Worm (Caenorhabditis elegans): ENCODE data around the gene C01G6.3.

C01G6.3 gene

DNA sequence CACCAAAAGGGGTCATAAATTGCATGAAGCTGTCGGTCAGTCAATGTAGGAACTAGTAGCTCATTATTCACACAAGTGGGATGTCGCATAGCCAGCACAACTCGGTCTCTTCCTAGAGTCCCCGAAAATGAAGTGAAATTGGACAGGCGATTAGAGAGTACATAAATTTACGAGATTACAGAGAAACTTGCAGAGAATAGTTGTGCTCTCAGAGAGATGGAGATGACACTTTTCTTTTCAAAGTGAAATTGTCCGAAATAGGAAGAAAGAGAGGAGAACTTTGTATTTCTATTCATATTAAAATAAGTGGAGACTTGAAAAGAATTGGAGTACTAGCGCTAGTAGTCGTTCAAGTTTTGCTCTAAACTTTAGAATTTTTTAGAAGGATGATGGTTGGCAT, 35.9 kb downstream of the C01G6.3 start:
- no peak for TF ChIP-seq unc-62 (GFP tag; optimal IDR thresholded peaks at IDR 0.05)

DNA sequence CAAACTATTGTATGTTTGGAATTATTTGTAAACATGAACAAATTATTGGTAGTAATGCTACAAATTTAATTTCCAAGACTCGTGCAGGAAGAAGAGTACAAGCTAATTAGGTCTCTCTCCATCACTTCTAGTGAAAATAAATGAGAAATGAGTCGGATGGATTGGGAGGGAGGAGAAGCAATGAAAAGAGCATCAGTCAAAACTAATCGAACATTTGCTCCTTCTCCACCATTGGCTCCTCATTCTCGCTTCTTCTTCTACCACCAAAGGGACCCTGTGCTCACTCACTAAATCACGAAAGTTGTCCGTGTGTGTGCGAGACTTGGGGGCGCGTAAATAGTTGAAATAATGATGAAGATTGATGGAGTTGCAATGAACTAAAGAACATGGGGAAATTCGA, 37.1 kb downstream of the C01G6.3 start:
- no peak for TF ChIP-seq unc-62 (GFP tag; optimal IDR thresholded peaks at IDR 0.05)

DNA sequence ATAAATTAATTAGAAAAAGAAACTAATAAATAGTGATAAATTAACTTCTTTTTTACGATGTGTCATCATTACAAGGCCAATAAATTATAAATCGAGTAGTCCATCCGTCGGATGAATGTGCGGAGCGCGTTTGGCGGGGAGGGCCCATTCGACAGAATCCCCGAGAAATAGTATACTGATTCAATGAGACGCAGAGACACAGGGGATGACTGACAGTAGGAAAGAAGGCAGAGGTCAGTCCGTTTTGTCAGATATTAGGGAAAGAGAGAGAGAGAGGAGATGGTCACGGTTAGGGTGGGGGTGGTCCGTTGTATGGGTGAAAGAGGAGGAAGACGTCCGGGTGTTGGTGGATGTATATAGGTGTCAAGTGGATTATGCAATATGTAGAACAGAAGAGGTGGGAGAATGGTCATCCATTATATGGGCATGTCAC, 38.9 kb downstream of the C01G6.3 start:
- no peak for TF ChIP-seq unc-62 (GFP tag; optimal IDR thresholded peaks at IDR 0.05)

DNA sequence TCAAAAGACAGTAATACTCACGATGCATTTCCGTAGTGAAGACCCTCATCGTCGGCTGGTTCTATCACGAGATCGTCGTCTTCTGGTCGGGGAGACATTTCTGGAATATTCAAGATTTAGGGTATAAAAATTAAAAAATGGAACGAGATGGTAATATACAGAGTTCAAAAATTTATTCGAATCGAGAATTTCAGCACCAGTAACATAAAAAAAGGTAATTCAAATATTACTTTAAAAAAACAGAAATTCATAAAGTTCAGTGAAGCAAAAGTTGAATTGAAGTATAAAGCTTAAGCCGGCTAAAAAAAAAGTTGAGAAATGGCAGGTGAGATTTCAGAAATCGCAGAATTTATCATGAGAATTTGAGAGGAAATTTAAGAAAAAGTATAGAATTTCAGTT, 40.5 kb downstream of the C01G6.3 start, which contains the start of gene cam-1:
TSS of gene cam-1 (minus strand) at position 101 of the 400 bp plus-strand sequence.
- TF ChIP-seq unc-62 (GFP tag; optimal IDR thresholded peaks at IDR 0.05), result no peak

DNA sequence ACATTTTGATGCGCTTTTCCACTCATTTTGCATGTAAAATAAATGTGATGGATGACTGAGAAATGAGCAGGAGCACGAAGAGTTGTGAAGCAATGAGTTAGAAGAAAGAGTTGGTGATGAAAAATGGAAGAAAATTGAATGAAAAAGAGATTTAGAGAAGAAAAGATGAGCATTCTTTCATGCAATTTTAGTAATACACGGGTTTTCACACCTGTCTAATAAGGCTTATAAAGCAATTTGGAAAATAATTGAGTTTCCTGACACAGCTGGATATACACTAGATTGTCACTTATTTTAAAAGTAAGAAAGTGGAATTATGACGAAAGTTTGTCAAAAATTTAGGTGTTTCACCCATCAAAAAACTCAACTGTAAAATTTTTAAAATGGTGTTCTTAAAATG, 41.1 kb downstream of the C01G6.3 start:
- no peak for TF ChIP-seq unc-62 (GFP tag; optimal IDR thresholded peaks at IDR 0.05)

DNA sequence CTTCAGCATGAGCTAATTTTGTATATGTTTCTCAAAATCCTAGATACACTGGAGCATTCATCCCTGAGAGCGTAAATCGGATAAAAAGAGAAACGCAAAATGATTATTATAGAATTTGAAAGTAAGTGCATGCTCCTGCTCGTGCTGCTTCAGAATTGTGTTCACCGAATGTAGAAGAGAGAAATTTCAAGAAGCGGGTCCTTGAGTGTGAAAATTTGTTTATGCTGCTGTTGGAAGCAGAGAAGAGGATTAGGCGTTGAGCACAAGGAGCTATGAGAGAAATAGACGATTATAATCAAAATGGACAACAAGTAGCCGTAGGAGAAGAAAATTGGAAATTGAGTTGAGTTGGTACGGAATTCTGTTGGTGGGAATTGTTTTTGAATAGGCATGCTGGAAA, 42.0 kb downstream of the C01G6.3 start:
- TF ChIP-seq unc-62 (GFP tag; optimal IDR thresholded peaks at IDR 0.05), result no peak

DNA sequence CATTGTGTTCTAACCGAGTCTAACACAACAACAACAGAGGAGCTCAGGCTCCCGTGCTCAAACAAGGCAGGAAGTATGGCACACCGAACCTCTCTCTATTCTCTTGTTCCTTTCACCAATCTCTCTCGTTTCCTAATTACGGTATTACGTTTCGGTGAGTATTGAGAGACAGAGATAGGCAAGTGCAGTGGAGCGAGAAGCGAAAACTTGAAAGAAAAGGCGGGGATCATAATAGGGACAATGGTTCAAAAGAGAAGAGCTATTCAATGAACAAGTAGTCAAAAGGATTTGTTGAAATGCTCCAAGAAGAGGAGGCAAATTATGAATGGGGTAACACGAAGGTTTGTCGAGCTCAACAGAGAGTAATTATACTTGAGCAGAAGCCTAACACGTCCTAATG, 43.6 kb downstream of the C01G6.3 start:
- no peak for TF ChIP-seq unc-62 (GFP tag; optimal IDR thresholded peaks at IDR 0.05)

DNA sequence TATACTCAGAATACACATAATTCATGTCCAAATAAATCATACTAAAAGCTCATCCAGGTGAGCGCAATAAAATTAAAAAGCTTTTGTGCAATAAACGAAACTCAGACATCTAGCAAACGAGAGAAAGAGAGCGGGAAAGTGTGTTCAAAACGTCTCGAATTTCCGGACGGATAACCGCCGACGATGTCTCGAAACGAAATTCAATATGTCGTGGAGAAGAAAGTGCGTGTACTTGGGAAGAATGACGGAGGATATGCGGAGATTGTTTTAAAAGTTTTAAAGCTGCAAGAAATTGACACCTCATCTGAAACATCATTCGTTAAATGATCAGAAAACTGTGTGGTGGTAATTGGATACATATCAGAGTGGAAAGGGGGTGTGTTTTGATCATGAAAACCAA, 45.0 kb downstream of the C01G6.3 start:
- no peak for TF ChIP-seq unc-62 (GFP tag; optimal IDR thresholded peaks at IDR 0.05)

DNA sequence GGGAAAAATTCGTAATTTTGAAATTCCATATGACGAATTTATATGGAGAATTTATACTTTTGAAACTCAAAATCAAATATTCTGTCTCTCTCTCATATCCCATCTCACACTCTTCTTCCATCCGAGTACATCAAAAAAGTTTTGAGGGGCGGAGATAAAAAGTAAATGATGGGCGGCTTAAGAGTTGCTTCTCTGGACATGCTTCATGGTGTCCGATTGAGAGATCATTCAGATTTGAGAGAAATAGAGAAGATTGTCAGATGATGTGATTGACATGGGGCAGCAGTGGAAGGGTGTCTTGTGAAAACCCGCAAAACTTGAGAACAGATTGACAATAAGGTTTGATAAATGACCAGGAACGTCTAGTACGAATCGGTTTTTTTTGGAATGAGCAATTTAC, 46.0 kb downstream of the C01G6.3 start:
- TF ChIP-seq unc-62 (GFP tag; optimal IDR thresholded peaks at IDR 0.05), result no peak

DNA sequence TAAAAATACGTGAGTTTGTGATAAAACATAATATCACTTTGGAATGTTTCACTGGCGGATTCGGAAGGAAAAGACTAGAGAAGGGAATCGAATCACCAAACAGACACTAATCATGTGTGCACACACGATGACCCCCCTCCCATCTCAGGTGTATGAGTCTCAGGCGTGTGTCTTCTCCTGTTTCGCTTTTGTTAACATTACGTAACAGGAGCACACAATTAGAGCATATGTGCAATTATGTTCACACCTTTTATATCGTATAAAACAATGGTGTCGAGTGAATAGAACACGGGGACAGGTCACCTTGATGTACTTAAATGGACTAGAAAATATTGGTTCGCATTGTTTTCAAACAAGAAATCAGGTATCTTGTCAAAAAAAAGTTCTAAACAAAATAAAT, 47.1 kb downstream of the C01G6.3 start:
- no peak for TF ChIP-seq unc-62 (GFP tag; optimal IDR thresholded peaks at IDR 0.05)

DNA sequence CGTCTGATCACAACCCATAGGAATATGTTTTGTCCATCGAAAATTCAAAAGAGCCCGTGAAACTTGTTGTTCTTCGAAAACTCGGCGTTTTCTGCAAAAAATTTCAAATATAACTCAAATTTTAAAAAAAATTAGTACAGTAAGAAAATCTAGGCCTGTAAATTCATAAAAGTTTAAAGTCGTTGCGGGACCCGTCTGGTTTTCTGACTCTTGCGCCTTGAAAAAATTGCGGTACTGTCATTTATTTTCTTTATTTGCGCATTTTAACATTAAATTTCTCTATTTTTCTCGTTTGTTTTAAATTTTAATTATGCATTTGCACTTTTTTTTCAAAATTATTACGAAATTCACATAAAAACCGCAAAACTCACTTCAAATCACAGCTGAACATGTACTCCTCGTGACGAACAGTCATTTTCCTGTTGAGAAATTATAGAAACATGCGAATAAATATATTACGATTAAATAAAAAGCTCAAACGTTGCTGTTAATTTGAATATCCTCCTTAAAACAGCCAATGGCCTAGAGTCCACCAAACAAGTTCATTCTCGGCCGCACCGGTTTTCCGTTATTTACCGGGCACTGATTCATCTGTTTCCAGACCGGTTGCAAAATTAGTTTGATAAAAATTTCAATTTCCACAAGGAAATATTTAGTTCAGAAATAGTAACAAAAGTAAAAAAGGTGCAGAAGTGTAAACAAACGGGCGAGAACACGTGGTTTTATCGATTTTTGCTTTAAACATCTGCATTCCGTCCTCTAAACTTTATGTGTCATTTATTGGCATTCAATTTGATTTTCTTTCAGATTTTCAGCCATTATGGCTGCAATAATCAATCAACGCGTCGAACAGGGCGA, 49.6 kb downstream of the C01G6.3 start, which contains the start of the genes csa-1 and wdfy-2:
TSS of gene csa-1 (minus strand) at position 669 of the 858 bp plus-strand sequence.
TSS of gene wdfy-2 (plus strand) at position 808 of the 858 bp plus-strand sequence.
- no peak for TF ChIP-seq unc-62 (GFP tag; optimal IDR thresholded peaks at IDR 0.05)
